Worm (Caenorhabditis elegans) whole organism, L3 larva: ENCODE data around the gene str-135.

ENCODE experiments used
- ama-1 ChIP-seq: fragments of 150-350 bp; optimal IDR thresholded peaks from 2 replicates; lab custom pipeline; 2018
- ceh-82 ChIP-seq: fragments of 150-350 bp; optimal IDR thresholded peaks from 2 replicates; lab custom pipeline; 2014; ENCODE audit warnings: missing biosample characterization, missing genetic modification characterization
- egl-5 ChIP-seq: fragments of 150-350 bp; optimal IDR thresholded peaks from 2 replicates; lab custom pipeline; 2017; ENCODE audit warnings: missing biosample characterization, missing genetic modification reagents, missing genetic modification characterization, inconsistent platforms
- lin-15B ChIP-seq: fragments of 150-350 bp; optimal IDR thresholded peaks from 2 replicates; lab custom pipeline; 2014; ENCODE audit warnings: missing biosample characterization, missing genetic modification characterization
- nhr-11 ChIP-seq: fragments of 150-350 bp; optimal IDR thresholded peaks from 2 replicates; lab custom pipeline; 2014; ENCODE audit warnings: missing biosample characterization, missing genetic modification characterization
- nhr-76 ChIP-seq: fragments of 150-350 bp; sonication (generic microtip); optimal IDR thresholded peaks from 5 replicates; lab custom pipeline; 2014; ENCODE audit warnings: missing biosample characterization, missing genetic modification characterization
- nhr-77 ChIP-seq: fragments of 150-350 bp; optimal IDR thresholded peaks from 2 replicates; lab custom pipeline; 2014; ENCODE audit warnings: missing biosample characterization, missing genetic modification characterization
- pqm-1 ChIP-seq: fragments of 150-350 bp; optimal IDR thresholded peaks from 2 replicates; lab custom pipeline; 2017; ENCODE audit warnings: missing biosample characterization, missing genetic modification characterization, inconsistent platforms
- skn-1 ChIP-seq: fragments of 150-350 bp; optimal IDR thresholded peaks from 2 replicates; lab custom pipeline; 2014; ENCODE audit warnings: missing biosample characterization, missing genetic modification characterization
- snpc-4 ChIP-seq: fragments of 150-350 bp; optimal IDR thresholded peaks from 2 replicates; lab custom pipeline; 2014; ENCODE audit warnings: missing biosample characterization, missing genetic modification characterization
- tbx-2 ChIP-seq: sonication (generic microtip); optimal IDR thresholded peaks from 2 replicates; lab custom pipeline; 2016; ENCODE audit warnings: mild to moderate bottlenecking, missing genetic modification characterization, missing compliant biosample characterization
- unc-39 ChIP-seq: sonication (generic microtip); optimal IDR thresholded peaks from 4 replicates; lab custom pipeline; 2017; ENCODE audit warnings: missing biosample characterization, missing genetic modification characterization
- unc-62 ChIP-seq: fragments of 150-350 bp; sonication (generic microtip); optimal IDR thresholded peaks from 4 replicates; lab custom pipeline; 2014; ENCODE audit warnings: missing biosample characterization, missing genetic modification reagents, missing genetic modification characterization

ce11 chrV:8318135-8318534, 37.5 kb upstream of the str-135 start, which contains the start of gene clec-219:
- no peak for TF ChIP-seq nhr-11 (tag; lab: Kevin White, UChicago)
- TF ChIP-seq skn-1 (tag; lab: Kevin White, UChicago): no peak
- TF ChIP-seq snpc-4 (tag; lab: Kevin White, UChicago): no peak
- TF ChIP-seq nhr-77: no peak
- no peak for TF ChIP-seq nhr-76
- no peak for TF ChIP-seq unc-62 (GFP tag; lab: Kevin White, UChicago)
- TF ChIP-seq lin-15B (tag; lab: Kevin White, UChicago): no peak
- no peak for TF ChIP-seq ceh-82 (tag; lab: Kevin White, UChicago)
- no peak for TF ChIP-seq tbx-2 (tag; lab: Kevin White, UChicago)
- TF ChIP-seq unc-39 (tag; lab: Kevin White, UChicago): no peak
- no peak for TF ChIP-seq egl-5 (tag; lab: Kevin White, UChicago)
- no peak for TF ChIP-seq pqm-1 (tag; lab: Kevin White, UChicago)
- no peak for TF ChIP-seq ama-1
